Worm (Caenorhabditis elegans) whole organism, mixed stage, embryonic: ENCODE data around the gene R11H6.5.

ENCODE experiments used
- M03D4.4 ChIP-seq: sonication (generic microtip); optimal IDR thresholded peaks from 2 replicates; lab custom pipeline; 2017; ENCODE audit warnings: mild to moderate bottlenecking, missing genetic modification characterization, missing compliant biosample characterization
- bed-3 ChIP-seq: fragments of 200-800 bp; sonication (Bioruptor generic); optimal IDR thresholded peaks from 3 replicates; lab custom pipeline; 2018; ENCODE audit warnings: mild to moderate bottlenecking, missing genetic modification characterization, moderate library complexity, missing compliant biosample characterization
- blmp-1 ChIP-seq: fragments of 150-350 bp; optimal IDR thresholded peaks from 2 replicates; lab custom pipeline; 2014; ENCODE audit warnings: missing biosample characterization, missing genetic modification characterization
- ceh-39 ChIP-seq: fragments of 150-350 bp; optimal IDR thresholded peaks from 2 replicates; lab custom pipeline; 2014; ENCODE audit warnings: missing biosample characterization, missing genetic modification characterization
- ceh-43 ChIP-seq: fragments of 200-800 bp; sonication (Bioruptor generic); optimal IDR thresholded peaks from 2 replicates; lab custom pipeline; 2018; ENCODE audit warnings: mild to moderate bottlenecking, missing genetic modification characterization, moderate library complexity, missing compliant biosample characterization
- ceh-83 ChIP-seq: fragments of 200-800 bp; sonication (Bioruptor generic); optimal IDR thresholded peaks from 2 replicates; lab custom pipeline; 2018; ENCODE audit warnings: mild to moderate bottlenecking, missing genetic modification characterization, missing compliant biosample characterization
- ces-1 ChIP-seq: fragments of 150-350 bp; optimal IDR thresholded peaks from 2 replicates; lab custom pipeline; 2014; ENCODE audit warnings: missing biosample characterization, missing genetic modification reagents, missing genetic modification characterization
- drap-1 ChIP-seq: fragments of 200-800 bp; sonication (Bioruptor generic); optimal IDR thresholded peaks from 3 replicates; lab custom pipeline; 2018; ENCODE audit warnings: mild to moderate bottlenecking, missing genetic modification characterization, missing compliant biosample characterization
- elt-1 ChIP-seq: sonication (generic microtip); optimal IDR thresholded peaks from 2 replicates; lab custom pipeline; 2017; ENCODE audit warnings: missing genetic modification characterization, mild to moderate bottlenecking, missing compliant biosample characterization, antibody characterized with exemption, moderate library complexity, borderline replicate concordance; ENCODE audit not compliant: insufficient read depth
- elt-3 ChIP-seq: fragments of 150-350 bp; optimal IDR thresholded peaks from 2 replicates; lab custom pipeline; 2014; ENCODE audit warnings: missing biosample characterization, missing genetic modification characterization
- flh-1 ChIP-seq: fragments of 200-800 bp; sonication (Bioruptor generic); optimal IDR thresholded peaks from 2 replicates; lab custom pipeline; 2018; ENCODE audit warnings: mild to moderate bottlenecking, missing genetic modification characterization, moderate library complexity, missing compliant biosample characterization
- ham-2 ChIP-seq: fragments of 200-800 bp; sonication (Bioruptor generic); optimal IDR thresholded peaks from 2 replicates; lab custom pipeline; 2018; ENCODE audit warnings: mild to moderate bottlenecking, missing genetic modification characterization, missing compliant biosample characterization
- hlh-1 ChIP-seq: fragments of 150-350 bp; optimal IDR thresholded peaks from 2 replicates; lab custom pipeline; 2014; ENCODE audit warnings: missing biosample characterization, missing genetic modification reagents, missing genetic modification characterization
- lin-32 ChIP-seq: fragments of 200-800 bp; sonication (Bioruptor generic); optimal IDR thresholded peaks from 2 replicates; lab custom pipeline; 2018; ENCODE audit warnings: mild to moderate bottlenecking, missing genetic modification characterization, missing compliant biosample characterization
- lsy-2 ChIP-seq: fragments of 150-350 bp; optimal IDR thresholded peaks from 2 replicates; lab custom pipeline; 2014; ENCODE audit warnings: missing biosample characterization, missing genetic modification characterization
- mab-5 ChIP-seq: fragments of 150-350 bp; optimal IDR thresholded peaks from 2 replicates; lab custom pipeline; 2014; ENCODE audit warnings: missing biosample characterization, missing genetic modification characterization
- mep-1 ChIP-seq: fragments of 150-350 bp; optimal IDR thresholded peaks from 2 replicates; lab custom pipeline; 2017; ENCODE audit warnings: missing biosample characterization, missing genetic modification reagents, missing genetic modification characterization, inconsistent platforms
- mls-2 ChIP-seq: sonication (generic microtip); optimal IDR thresholded peaks from 2 replicates; lab custom pipeline; 2016; ENCODE audit warnings: mild to moderate bottlenecking, missing genetic modification characterization, moderate library complexity, missing compliant biosample characterization
- nhr-12 ChIP-seq: fragments of 150-350 bp; optimal IDR thresholded peaks from 2 replicates; lab custom pipeline; 2014; ENCODE audit warnings: missing biosample characterization, missing genetic modification characterization
- nhr-28 ChIP-seq: fragments of 150-350 bp; optimal IDR thresholded peaks from 2 replicates; lab custom pipeline; 2014; ENCODE audit warnings: missing biosample characterization, missing genetic modification characterization
- nhr-76 ChIP-seq: sonication (generic microtip); optimal IDR thresholded peaks from 2 replicates; lab custom pipeline; 2017; ENCODE audit warnings: missing biosample characterization, missing genetic modification characterization
- pha-4 ChIP-seq: fragments of 150-350 bp; optimal IDR thresholded peaks from 2 replicates; lab custom pipeline; 2018; ENCODE audit warnings: missing biosample characterization, missing genetic modification reagents, missing genetic modification characterization
- sem-2 ChIP-seq: fragments of 200-800 bp; sonication (Bioruptor generic); optimal IDR thresholded peaks from 2 replicates; lab custom pipeline; 2018; ENCODE audit warnings: mild to moderate bottlenecking, missing genetic modification characterization, missing compliant biosample characterization
- snpc-4 ChIP-seq: fragments of 150-350 bp; optimal IDR thresholded peaks from 2 replicates; lab custom pipeline; 2014; ENCODE audit warnings: missing biosample characterization, missing genetic modification characterization
- sptf-1 ChIP-seq: sonication (generic microtip); optimal IDR thresholded peaks from 2 replicates; lab custom pipeline; 2017; ENCODE audit warnings: mild to moderate bottlenecking, missing genetic modification characterization, moderate library complexity, missing compliant biosample characterization
- tbx-8 ChIP-seq: fragments of 200-800 bp; sonication (Bioruptor generic); optimal IDR thresholded peaks from 2 replicates; lab custom pipeline; 2018; ENCODE audit warnings: mild to moderate bottlenecking, missing genetic modification characterization, moderate library complexity, missing compliant biosample characterization
- unc-120 ChIP-seq: sonication (generic microtip); optimal IDR thresholded peaks from 2 replicates; lab custom pipeline; 2017; ENCODE audit warnings: missing genetic modification characterization, missing compliant biosample characterization; ENCODE audit not compliant: poor library complexity, severe bottlenecking
- unc-39 ChIP-seq: fragments of 150-350 bp; optimal IDR thresholded peaks from 2 replicates; lab custom pipeline; 2014; ENCODE audit warnings: missing biosample characterization, missing genetic modification characterization
- unc-62 ChIP-seq: fragments of 150-350 bp; optimal IDR thresholded peaks from 2 replicates; lab custom pipeline; 2014; ENCODE audit warnings: missing biosample characterization, missing genetic modification reagents, missing genetic modification characterization
- zip-8 ChIP-seq: fragments of 150-350 bp; optimal IDR thresholded peaks from 2 replicates; lab custom pipeline; 2014; ENCODE audit warnings: missing biosample characterization, missing genetic modification characterization
- ztf-11 ChIP-seq: fragments of 150-350 bp; optimal IDR thresholded peaks from 2 replicates; lab custom pipeline; 2014; ENCODE audit warnings: missing biosample characterization, missing genetic modification characterization

Gene R11H6.5

DNA sequence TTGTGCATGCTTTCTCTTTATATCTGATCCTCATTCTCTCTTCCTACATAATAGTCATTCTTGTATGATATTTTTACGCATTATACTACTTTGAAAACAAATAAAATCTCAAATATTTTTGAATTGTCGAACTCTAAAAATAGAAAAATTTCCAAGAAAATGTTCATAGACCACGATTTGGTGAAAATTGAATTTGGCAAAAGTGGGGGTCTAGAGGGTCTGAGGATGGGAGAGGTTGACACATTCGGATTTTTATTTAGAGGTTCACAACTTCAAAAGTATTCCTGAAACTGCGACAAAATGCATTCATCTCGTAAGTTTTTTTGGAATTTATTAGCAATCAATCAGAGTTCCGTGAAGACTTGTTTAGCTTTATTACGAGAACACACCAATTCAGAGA is 12.1 kb downstream of the R11H6.5 start, which contains the start of gene glb-22:
Gene glb-22 (plus strand): TSS at position 301 of the 400 bp plus-strand sequence.
- TF ChIP-seq ztf-11 (tag; lab: Kevin White, UChicago) (no peak), bed-3 (GFP tag; lab: Kevin White, UChicago) (no peak), ceh-43 (GFP tag; lab: Kevin White, UChicago) (no peak), mep-1 (tag; lab: Kevin White, UChicago) (no peak), ham-2 (GFP tag; lab: Kevin White, UChicago) (no peak), unc-62 (GFP tag; lab: Kevin White, UChicago) (no peak), unc-39 (tag; lab: Kevin White, UChicago) (no peak)

DNA sequence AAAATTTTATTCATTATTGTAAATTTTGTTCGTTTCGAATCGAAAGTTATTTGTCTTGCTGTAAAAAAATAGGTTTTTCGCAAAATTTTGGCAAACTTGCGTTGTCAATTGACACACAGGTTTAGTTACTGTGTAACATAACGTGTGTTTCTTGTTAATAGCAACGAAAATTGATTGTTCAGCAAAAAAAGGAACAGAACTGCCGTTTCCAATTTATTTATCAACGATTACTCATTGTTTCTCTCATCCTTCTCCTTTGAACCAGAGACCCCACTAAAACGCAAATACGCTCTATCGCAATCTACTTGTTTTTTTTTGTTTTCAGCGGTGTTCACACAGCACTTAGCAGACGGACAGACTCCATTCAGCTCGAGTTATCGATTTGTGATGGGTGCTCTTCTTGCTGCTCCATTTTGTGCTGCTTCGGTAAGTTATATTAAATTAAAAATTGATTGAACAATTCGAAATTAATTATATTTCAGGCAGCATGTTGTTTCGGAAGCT is 14.3 kb downstream of the R11H6.5 start, which contains the start of gene R11H6.2:
Gene R11H6.2 (plus strand): TSS at position 326 of the 504 bp plus-strand sequence.
- TF ChIP-seq mep-1 (tag; lab: Kevin White, UChicago) = peak; percentile 60
- TF ChIP-seq snpc-4 = no peak

- TF ChIP-seq drap-1 (GFP tag; lab: Kevin White, UChicago) (no peak), mab-5 (tag; lab: Kevin White, UChicago) (no peak), elt-1 (tag; lab: Kevin White, UChicago) (no peak), zip-8 (tag; lab: Kevin White, UChicago) (no peak), elt-3 (no peak), snpc-4 (no peak), nhr-28 (tag; lab: Kevin White, UChicago) (no peak), ces-1 (GFP tag; lab: Kevin White, UChicago) (no peak), ham-2 (GFP tag; lab: Kevin White, UChicago) (no peak), lin-32 (GFP tag; lab: Kevin White, UChicago) (no peak), unc-39 (tag; lab: Kevin White, UChicago) (no peak), mep-1 (tag; lab: Kevin White, UChicago) (no peak), flh-1 (no peak), mls-2 (tag; lab: Kevin White, UChicago) (no peak)
These were observed 14.9 kb downstream of the R11H6.5 start, which contains the start of gene pes-9 for ce11 chrV:14597005-14597680. pes-9 (minus strand) TSS chrV:14597034.

- TF ChIP-seq ceh-39 (no peak), pha-4 (tag; lab: Kevin White, UChicago) (no peak), nhr-12 (tag; lab: Kevin White, UChicago) (no peak), ztf-11 (tag; lab: Kevin White, UChicago) (no peak), unc-62 (GFP tag; lab: Kevin White, UChicago) (no peak), elt-1 (tag; lab: Kevin White, UChicago) (no peak), sptf-1 (no peak), blmp-1 (tag; lab: Kevin White, UChicago) (no peak), mep-1 (tag; lab: Kevin White, UChicago) (no peak), unc-120 (no peak), bed-3 (GFP tag; lab: Kevin White, UChicago) (no peak), nhr-76 (no peak), mab-5 (tag; lab: Kevin White, UChicago) (no peak), snpc-4 (no peak), drap-1 (GFP tag; lab: Kevin White, UChicago) (no peak), sem-2 (GFP tag; lab: Kevin White, UChicago) (no peak), mls-2 (tag; lab: Kevin White, UChicago) (no peak)
These were observed 16.0 kb downstream of the R11H6.5 start for ce11 chrV:14595984-14596383.

ce11 chrV:14594943-14595342 is 17.1 kb downstream of the R11H6.5 start:
- TF ChIP-seq blmp-1 (tag; lab: Kevin White, UChicago) (no peak), tbx-8 (GFP tag; lab: Kevin White, UChicago) (no peak), M03D4.4 (tag; lab: Kevin White, UChicago) (no peak), snpc-4 (no peak), ceh-83 (no peak), sptf-1 (no peak), ham-2 (GFP tag; lab: Kevin White, UChicago) (no peak), mls-2 (tag; lab: Kevin White, UChicago) (no peak), mab-5 (tag; lab: Kevin White, UChicago) (no peak), pha-4 (tag; lab: Kevin White, UChicago) (no peak), unc-62 (GFP tag; lab: Kevin White, UChicago) (no peak), hlh-1 (tag; lab: Kevin White, UChicago) (no peak), nhr-28 (tag; lab: Kevin White, UChicago) (no peak), lin-32 (GFP tag; lab: Kevin White, UChicago) (no peak), lsy-2 (tag; lab: Kevin White, UChicago) (no peak), ces-1 (GFP tag; lab: Kevin White, UChicago) (no peak), unc-120 (no peak)
